Worm (Caenorhabditis elegans): ENCODE data around the gene Y13C8A.1.

ce11 chrX:16842935-16843334 is 40.6 kb upstream of the Y13C8A.1 start:
- no peak for TF ChIP-seq egl-27 (tag; optimal IDR thresholded peaks at IDR 0.05)
- TF ChIP-seq fos-1 (tag; optimal IDR thresholded peaks at IDR 0.05) = no peak
